Fruit fly (Drosophila melanogaster) whole organism, prepupa: ENCODE results near the gene Pde6.
A peak's percentile ranks its signal among the peaks of the same experiment; 100 is the strongest.

ENCODE experiments used
- Blimp-1 ChIP-seq: fragments of 200-800 bp; sonication (Bioruptor generic); optimal IDR thresholded peaks from 3 replicates; lab custom pipeline; 2017; ENCODE audit warnings: missing biosample characterization, missing genetic modification characterization, mild to moderate bottlenecking, moderate library complexity, missing genetic modification reagents
- CG10631 ChIP-seq: fragments of 200-800 bp; sonication (Bioruptor generic); optimal IDR thresholded peaks from 2 replicates; lab custom pipeline; 2016; ENCODE audit warnings: missing biosample characterization, missing genetic modification characterization
- CG10669 ChIP-seq: fragments of 200-800 bp; sonication (Bioruptor generic); optimal IDR thresholded peaks from 3 replicates; lab custom pipeline; 2018; ENCODE audit warnings: missing biosample characterization, mild to moderate bottlenecking, missing genetic modification characterization, moderate library complexity
- CG11902 ChIP-seq: fragments of 200-800 bp; sonication (Bioruptor generic); optimal IDR thresholded peaks from 3 replicates; lab custom pipeline; 2016; ENCODE audit warnings: missing biosample characterization, missing genetic modification characterization
- CG1621 ChIP-seq: fragments of 200-800 bp; sonication (Bioruptor generic); optimal IDR thresholded peaks from 3 replicates; lab custom pipeline; 2018; ENCODE audit warnings: missing biosample characterization, mild to moderate bottlenecking, missing genetic modification characterization
- CG16779 ChIP-seq: fragments of 200-800 bp; sonication (Bioruptor generic); optimal IDR thresholded peaks from 3 replicates; lab custom pipeline; 2017; ENCODE audit warnings: missing biosample characterization, mild to moderate bottlenecking, missing genetic modification characterization
- CG3032 ChIP-seq: fragments of 200-800 bp; optimal IDR thresholded peaks from 2 replicates; lab custom pipeline; 2019; ENCODE audit warnings: missing biosample characterization, mild to moderate bottlenecking, missing genetic modification characterization, moderate library complexity
- CG34406 ChIP-seq: fragments of 200-800 bp; sonication (Bioruptor generic); optimal IDR thresholded peaks from 3 replicates; lab custom pipeline; 2016; ENCODE audit warnings: missing biosample characterization, missing genetic modification characterization
- CG6163 ChIP-seq: fragments of 200-800 bp; sonication (Bioruptor generic); IDR thresholded peaks from 3 replicates; pipeline ENCODE4 v1.3.6; 2022; ENCODE audit warnings: missing biosample characterization, missing genetic modification characterization
- CG6276 ChIP-seq: fragments of 200-800 bp; sonication (Bioruptor generic); optimal IDR thresholded peaks from 2 replicates; lab custom pipeline; 2017; ENCODE audit warnings: missing biosample characterization, mild to moderate bottlenecking, missing genetic modification characterization
- CG6792 ChIP-seq: fragments of 200-800 bp; sonication (Bioruptor generic); optimal IDR thresholded peaks from 3 replicates; lab custom pipeline; 2016; ENCODE audit warnings: missing biosample characterization, missing genetic modification characterization
- CG6808 ChIP-seq: fragments of 200-800 bp; sonication (Bioruptor generic); optimal IDR thresholded peaks from 3 replicates; lab custom pipeline; 2017; ENCODE audit warnings: missing biosample characterization, missing genetic modification characterization, mild to moderate bottlenecking, moderate library complexity, missing genetic modification reagents
- CG6854 ChIP-seq: fragments of 200-800 bp; sonication (Bioruptor generic); optimal IDR thresholded peaks from 2 replicates; lab custom pipeline; 2017; ENCODE audit warnings: missing biosample characterization, mild to moderate bottlenecking, missing genetic modification characterization
- CG7368 ChIP-seq: fragments of 200-800 bp; sonication (Bioruptor generic); optimal IDR thresholded peaks from 3 replicates; lab custom pipeline; 2016; ENCODE audit warnings: missing biosample characterization, missing genetic modification characterization
- CG8119 ChIP-seq: fragments of 200-800 bp; sonication (Bioruptor generic); IDR thresholded peaks from 3 replicates; pipeline ENCODE4 v1.3.6; 2022; ENCODE audit warnings: missing biosample characterization, missing genetic modification characterization
- CG8319 ChIP-seq: fragments of 200-800 bp; sonication (Bioruptor generic); optimal IDR thresholded peaks from 3 replicates; lab custom pipeline; 2016; ENCODE audit warnings: missing biosample characterization, missing genetic modification characterization
- CG8632 ChIP-seq: fragments of 200-800 bp; sonication (Bioruptor generic); optimal IDR thresholded peaks from 3 replicates; lab custom pipeline; 2016; ENCODE audit warnings: missing biosample characterization, missing genetic modification characterization
- CG9139 ChIP-seq: fragments of 200-800 bp; sonication (Bioruptor generic); optimal IDR thresholded peaks from 3 replicates; lab custom pipeline; 2017; ENCODE audit warnings: missing biosample characterization, mild to moderate bottlenecking, missing genetic modification characterization
- Eip78C ChIP-seq: fragments of 200-800 bp; sonication (Bioruptor generic); peaks from one replicate; lab custom pipeline; 2016; ENCODE audit warnings: missing biosample characterization, missing genetic modification characterization
- Eip93F ChIP-seq: fragments of 200-800 bp; sonication (Bioruptor generic); optimal IDR thresholded peaks from 2 replicates; lab custom pipeline; 2016; ENCODE audit warnings: missing biosample characterization, mild to moderate bottlenecking, missing genetic modification characterization
- Ets21C ChIP-seq: fragments of 200-800 bp; sonication (Bioruptor generic); optimal IDR thresholded peaks from 3 replicates; lab custom pipeline; 2016; ENCODE audit warnings: missing biosample characterization, missing genetic modification characterization
- Ets96B ChIP-seq: fragments of 200-800 bp; optimal IDR thresholded peaks from 2 replicates; lab custom pipeline; 2019; ENCODE audit warnings: missing biosample characterization, mild to moderate bottlenecking, missing genetic modification characterization, moderate library complexity
- Gug ChIP-seq: fragments of 200-800 bp; sonication (Bioruptor generic); IDR thresholded peaks from 2 replicates; pipeline ENCODE4 v1.3.6; 2022; ENCODE audit warnings: missing biosample characterization, missing genetic modification characterization
- Hr38 ChIP-seq: sonication (Bioruptor generic); optimal IDR thresholded peaks from 2 replicates; lab custom pipeline; 2016; ENCODE audit warnings: missing biosample characterization, missing genetic modification characterization
- Hr39 ChIP-seq: fragments of 200-800 bp; sonication (Bioruptor generic); optimal IDR thresholded peaks from 2 replicates; lab custom pipeline; 2016; ENCODE audit warnings: missing biosample characterization, missing genetic modification characterization
- Hr4 ChIP-seq: fragments of 200-800 bp; sonication (Bioruptor generic); optimal IDR thresholded peaks from 3 replicates; lab custom pipeline; 2016; ENCODE audit warnings: missing biosample characterization, missing genetic modification characterization
- Lpt ChIP-seq: fragments of 200-800 bp; sonication (Bioruptor generic); optimal IDR thresholded peaks from 3 replicates; lab custom pipeline; 2016; ENCODE audit warnings: missing biosample characterization, missing genetic modification characterization
- Met ChIP-seq: fragments of 200-800 bp; sonication (Bioruptor generic); optimal IDR thresholded peaks from 3 replicates; lab custom pipeline; 2016; ENCODE audit warnings: missing biosample characterization, missing genetic modification characterization
- OdsH ChIP-seq: fragments of 200-800 bp; sonication (Bioruptor generic); optimal IDR thresholded peaks from 3 replicates; lab custom pipeline; 2016; ENCODE audit warnings: missing biosample characterization, missing genetic modification characterization
- Smox ChIP-seq: fragments of 200-800 bp; sonication (Bioruptor generic); optimal IDR thresholded peaks from 3 replicates; lab custom pipeline; 2016; ENCODE audit warnings: missing biosample characterization, missing genetic modification characterization
- Sox14 ChIP-seq: fragments of 200-800 bp; sonication (Bioruptor generic); optimal IDR thresholded peaks from 3 replicates; lab custom pipeline; 2016; ENCODE audit warnings: missing biosample characterization, missing genetic modification characterization
- Sox15 ChIP-seq: fragments of 200-800 bp; sonication (Bioruptor generic); optimal IDR thresholded peaks from 3 replicates; lab custom pipeline; 2016; ENCODE audit warnings: missing biosample characterization, missing genetic modification characterization
- cyc ChIP-seq: fragments of 200-800 bp; sonication (Bioruptor generic); optimal IDR thresholded peaks from 3 replicates; lab custom pipeline; 2016; ENCODE audit warnings: missing biosample characterization, missing genetic modification characterization
- dac ChIP-seq: fragments of 200-800 bp; sonication (Bioruptor generic); optimal IDR thresholded peaks from 2 replicates; lab custom pipeline; 2017; ENCODE audit warnings: missing biosample characterization, mild to moderate bottlenecking, missing genetic modification characterization
- eg ChIP-seq: fragments of 200-800 bp; sonication (Bioruptor generic); IDR thresholded peaks from 3 replicates; pipeline ENCODE4 v1.3.6; 2022; ENCODE audit warnings: missing biosample characterization, missing genetic modification characterization
- fkh ChIP-seq: fragments of 200-800 bp; sonication (Bioruptor generic); optimal IDR thresholded peaks from 3 replicates; lab custom pipeline; 2017; ENCODE audit warnings: missing biosample characterization, mild to moderate bottlenecking, missing genetic modification characterization, moderate library complexity
- lz ChIP-seq: fragments of 200-800 bp; sonication (Bioruptor generic); optimal IDR thresholded peaks from 3 replicates; lab custom pipeline; 2016; ENCODE audit warnings: missing biosample characterization, missing genetic modification characterization
- net ChIP-seq: fragments of 200-800 bp; sonication (Bioruptor generic); optimal IDR thresholded peaks from 3 replicates; lab custom pipeline; 2016; ENCODE audit warnings: missing biosample characterization, missing genetic modification characterization
- spab ChIP-seq: fragments of 200-800 bp; sonication (Bioruptor generic); optimal IDR thresholded peaks from 2 replicates; lab custom pipeline; 2017; ENCODE audit warnings: missing biosample characterization, mild to moderate bottlenecking, missing genetic modification characterization, missing genetic modification reagents
- ss ChIP-seq, 2 experiments: fragments of 200-800 bp; sonication (Bioruptor generic); optimal IDR thresholded peaks; 2 replicates in 1 of 2; 3 replicates in 1 of 2; lab custom pipeline; 2017 to 2018; ENCODE audit warnings: mild to moderate bottlenecking in 2 of 2, missing biosample characterization in 2 of 2, missing genetic modification characterization in 2 of 2, moderate library complexity in 1 of 2
- svp ChIP-seq: fragments of 200-800 bp; sonication (Bioruptor generic); peaks from one replicate; lab custom pipeline; 2016; ENCODE audit warnings: missing biosample characterization, missing genetic modification characterization
- topi ChIP-seq: fragments of 200-800 bp; sonication (Bioruptor generic); optimal IDR thresholded peaks from 3 replicates; lab custom pipeline; 2016; ENCODE audit warnings: missing biosample characterization, missing genetic modification characterization
- vri ChIP-seq: fragments of 200-800 bp; sonication (Bioruptor generic); optimal IDR thresholded peaks from 3 replicates; lab custom pipeline; 2016; ENCODE audit warnings: missing biosample characterization, mild to moderate bottlenecking, missing genetic modification characterization

The Pde6 gene

dm6 chr3R:14586480-14587443 is 28.7 kb upstream of the Pde6 start (continued):
- no peak for TF ChIP-seq Met (GFP tag; lab: Kevin White, UChicago)
- no peak for TF ChIP-seq cyc
- no peak for TF ChIP-seq CG34406 (GFP tag; lab: Kevin White, UChicago)
- TF ChIP-seq Hr38 (GFP tag; lab: Kevin White, UChicago): no peak
- no peak for TF ChIP-seq Lpt (GFP tag; lab: Kevin White, UChicago)
- TF ChIP-seq CG11902 (GFP tag; lab: Kevin White, UChicago): no peak
- TF ChIP-seq Eip78C: peak; percentile 61
- TF ChIP-seq dac (GFP tag; lab: Kevin White, UChicago): no peak
- no peak for TF ChIP-seq CG8319 (GFP tag; lab: Kevin White, UChicago)
- TF ChIP-seq Hr4 (GFP tag; lab: Kevin White, UChicago): no peak

dm6 chr3R:14580045-14580579 is 22.0 kb upstream of the Pde6 start:
- no peak for TF ChIP-seq CG9139 (GFP tag; lab: Kevin White, UChicago)

dm6 chr3R:14577803-14578493 is 19.8 kb upstream of the Pde6 start:
- TF ChIP-seq fkh (GFP tag; lab: Kevin White, UChicago) (no peak), vri (GFP tag; lab: Kevin White, UChicago) (no peak), net (GFP tag; lab: Kevin White, UChicago) (no peak), CG6854 (GFP tag; lab: Kevin White, UChicago) (no peak), CG11902 (GFP tag; lab: Kevin White, UChicago) (no peak), CG8632 (GFP tag; lab: Kevin White, UChicago) (no peak), CG10669 (GFP tag; lab: Kevin White, UChicago) (no peak), CG1621 (tag; lab: Kevin White, UChicago) (no peak), Blimp-1 (no peak), ss (GFP tag; optimal IDR thresholded peaks at IDR 0.05; lab: Kevin White, UChicago) (no peak), Hr4 (GFP tag; lab: Kevin White, UChicago) (peak; percentile 38), Met (GFP tag; lab: Kevin White, UChicago) (peak; percentile 37), svp (GFP tag; lab: Kevin White, UChicago) (peak; percentile 72), OdsH (GFP tag; lab: Kevin White, UChicago) (peak; percentile 35), CG6163 (GFP tag; lab: Robert Waterston, UW) (no peak), CG16779 (tag; lab: Kevin White, UChicago) (no peak), CG10631 (no peak), spab (GFP tag; lab: Kevin White, UChicago) (no peak), CG8319 (GFP tag; lab: Kevin White, UChicago) (no peak), Eip93F (GFP tag; lab: Kevin White, UChicago) (no peak), CG6808 (no peak), Gug (GFP tag; lab: Robert Waterston, UW) (no peak), lz (GFP tag; lab: Kevin White, UChicago) (peak; percentile 30), CG6792 (GFP tag; lab: Kevin White, UChicago) (no peak), CG8119 (GFP tag; lab: Robert Waterston, UW) (no peak), Hr38 (GFP tag; lab: Kevin White, UChicago) (no peak), Sox14 (GFP tag; lab: Kevin White, UChicago) (peak; percentile 11), Hr39 (peak; percentile 33), cyc (peak; percentile 25), CG6276 (GFP tag; lab: Kevin White, UChicago) (no peak), eg (GFP tag; lab: Robert Waterston, UW) (0 out of 3 replicates have a peak, but pooled peaks have one; percentile 16), Smox (GFP tag; lab: Kevin White, UChicago) (peak; percentile 14), Lpt (GFP tag; lab: Kevin White, UChicago) (no peak), topi (GFP tag; lab: Kevin White, UChicago) (peak; percentile 35), CG9139 (GFP tag; lab: Kevin White, UChicago) (no peak), CG7368 (GFP tag; lab: Kevin White, UChicago) (no peak), CG34406 (GFP tag; lab: Kevin White, UChicago) (peak; percentile 39), Sox15 (GFP tag; lab: Kevin White, UChicago) (no peak), Ets21C (GFP tag; lab: Kevin White, UChicago) (no peak), CG3032 (tag; lab: Kevin White, UChicago) (peak; percentile 48), Ets96B (tag; lab: Kevin White, UChicago) (peak; percentile 37)
